Fruit fly (Drosophila melanogaster) whole organism, embryonic: ENCODE results near the gene CG14929.

Experiments
- CG10366 ChIP-seq: fragments of 200-800 bp; sonication (Bioruptor generic); IDR thresholded peaks from 2 replicates; pipeline ENCODE4 v1.3.6; 2022; ENCODE audit warnings: missing biosample characterization, missing genetic modification characterization
- CG14014 ChIP-seq: fragments of 200-800 bp; sonication (Bioruptor generic); IDR thresholded peaks from 2 replicates; pipeline ENCODE4 v1.3.6; 2022; ENCODE audit warnings: missing biosample characterization, missing genetic modification characterization
- CG7987 ChIP-seq: fragments of 200-800 bp; sonication (Bioruptor generic); optimal IDR thresholded peaks from 2 replicates; lab custom pipeline; 2018; ENCODE audit warnings: missing biosample characterization, mild to moderate bottlenecking, missing genetic modification characterization, moderate library complexity
- CG8924 ChIP-seq: fragments of 200-800 bp; optimal IDR thresholded peaks from 3 replicates; lab custom pipeline; 2019; ENCODE audit warnings: missing biosample characterization, mild to moderate bottlenecking, missing genetic modification characterization, moderate library complexity
- Dbx ChIP-seq: fragments of 200-800 bp; sonication (Bioruptor generic); IDR thresholded peaks from 3 replicates; pipeline ENCODE4 v1.3.6; 2022; ENCODE audit warnings: missing biosample characterization, missing genetic modification characterization
- Gug ChIP-seq: fragments of 200-800 bp; sonication (Bioruptor generic); IDR thresholded peaks from 4 replicates; pipeline ENCODE4 v1.3.6; 2022; ENCODE audit warnings: missing biosample characterization, missing genetic modification characterization
- Jarid2 ChIP-seq: fragments of 200-800 bp; sonication (Bioruptor generic); optimal IDR thresholded peaks from 3 replicates; lab custom pipeline; 2017; ENCODE audit warnings: mild to moderate bottlenecking, missing biosample characterization, missing genetic modification reagents, missing genetic modification characterization
- h ChIP-seq: fragments of >200 bp; optimal IDR thresholded peaks from 2 replicates; lab custom pipeline; 2017
- insv ChIP-seq, 2 experiments: fragments of 200-800 bp; sonication (Bioruptor generic); optimal IDR thresholded peaks; 3 replicates each; lab custom pipeline; 2016 to 2018; ENCODE audit warnings: missing biosample characterization in 2 of 2, missing genetic modification characterization in 2 of 2
- jigr1 ChIP-seq: fragments of 200-800 bp; sonication (Bioruptor generic); IDR thresholded peaks from 3 replicates; pipeline ENCODE4 v1.3.6; 2022; ENCODE audit warnings: missing biosample characterization, missing genetic modification characterization
- nerfin-1 ChIP-seq: fragments of 200-800 bp; sonication (Bioruptor generic); optimal IDR thresholded peaks from 3 replicates; lab custom pipeline; 2019; ENCODE audit warnings: missing biosample characterization, mild to moderate bottlenecking, missing genetic modification characterization, moderate library complexity
- ranshi ChIP-seq: fragments of 200-800 bp; sonication (Bioruptor generic); IDR thresholded peaks from 2 replicates; pipeline ENCODE4 v1.3.6; 2022; ENCODE audit warnings: missing biosample characterization, missing genetic modification characterization
- usp ChIP-seq: fragments of >200 bp; optimal IDR thresholded peaks from 2 replicates; lab custom pipeline; 2017; ENCODE audit warnings: missing biosample characterization, missing genetic modification characterization

- TF ChIP-seq ranshi (GFP tag; lab: Robert Waterston, UW) (no peak), Dbx (no peak), CG14014 (no peak), insv (GFP tag; optimal IDR thresholded peaks at IDR 0.05; lab: Kevin White, UChicago) (no peak), nerfin-1 (tag; lab: Kevin White, UChicago) (no peak), Jarid2 (GFP tag; lab: Kevin White, UChicago) (no peak), CG7987 (GFP tag; lab: Kevin White, UChicago) (no peak), CG8924 (tag; lab: Kevin White, UChicago) (no peak), jigr1 (GFP tag; lab: Robert Waterston, UW) (no peak), Gug (GFP tag; lab: Robert Waterston, UW) (no peak), CG10366 (GFP tag; lab: Robert Waterston, UW) (no peak), h (no peak), usp (GFP tag; lab: Kevin White, UChicago) (no peak)
Observed at dm6 chr2L:11474960-11475359, 44.7 kb upstream of the CG14929 start.
